Worm (Caenorhabditis elegans) whole organism, mixed stage, embryonic: ENCODE results near the gene H38K22.7.

Experiments
- M03D4.4 ChIP-seq: sonication (generic microtip); optimal IDR thresholded peaks from 2 replicates; lab custom pipeline; 2017; ENCODE audit warnings: mild to moderate bottlenecking, missing genetic modification characterization, missing compliant biosample characterization
- bed-3 ChIP-seq: fragments of 200-800 bp; sonication (Bioruptor generic); optimal IDR thresholded peaks from 3 replicates; lab custom pipeline; 2018; ENCODE audit warnings: mild to moderate bottlenecking, missing genetic modification characterization, moderate library complexity, missing compliant biosample characterization
- ceh-39 ChIP-seq: fragments of 150-350 bp; optimal IDR thresholded peaks from 2 replicates; lab custom pipeline; 2014; ENCODE audit warnings: missing biosample characterization, missing genetic modification characterization
- ceh-43 ChIP-seq: fragments of 200-800 bp; sonication (Bioruptor generic); optimal IDR thresholded peaks from 2 replicates; lab custom pipeline; 2018; ENCODE audit warnings: mild to moderate bottlenecking, missing genetic modification characterization, moderate library complexity, missing compliant biosample characterization
- ceh-83 ChIP-seq: fragments of 200-800 bp; sonication (Bioruptor generic); optimal IDR thresholded peaks from 2 replicates; lab custom pipeline; 2018; ENCODE audit warnings: mild to moderate bottlenecking, missing genetic modification characterization, missing compliant biosample characterization
- ces-1 ChIP-seq: fragments of 150-350 bp; optimal IDR thresholded peaks from 2 replicates; lab custom pipeline; 2014; ENCODE audit warnings: missing biosample characterization, missing genetic modification reagents, missing genetic modification characterization
- cnd-1 ChIP-seq: fragments of 200-800 bp; sonication (Bioruptor generic); optimal IDR thresholded peaks from 2 replicates; lab custom pipeline; 2018; ENCODE audit warnings: mild to moderate bottlenecking, missing genetic modification characterization, missing compliant biosample characterization
- drap-1 ChIP-seq: fragments of 200-800 bp; sonication (Bioruptor generic); optimal IDR thresholded peaks from 3 replicates; lab custom pipeline; 2018; ENCODE audit warnings: mild to moderate bottlenecking, missing genetic modification characterization, missing compliant biosample characterization
- elt-1 ChIP-seq: sonication (generic microtip); optimal IDR thresholded peaks from 2 replicates; lab custom pipeline; 2017; ENCODE audit warnings: missing genetic modification characterization, mild to moderate bottlenecking, missing compliant biosample characterization, antibody characterized with exemption, moderate library complexity, borderline replicate concordance; ENCODE audit not compliant: insufficient read depth
- flh-1 ChIP-seq: fragments of 200-800 bp; sonication (Bioruptor generic); optimal IDR thresholded peaks from 2 replicates; lab custom pipeline; 2018; ENCODE audit warnings: mild to moderate bottlenecking, missing genetic modification characterization, moderate library complexity, missing compliant biosample characterization
- ham-2 ChIP-seq: fragments of 200-800 bp; sonication (Bioruptor generic); optimal IDR thresholded peaks from 2 replicates; lab custom pipeline; 2018; ENCODE audit warnings: mild to moderate bottlenecking, missing genetic modification characterization, missing compliant biosample characterization
- lin-13 ChIP-seq: fragments of 150-350 bp; optimal IDR thresholded peaks from 2 replicates; lab custom pipeline; 2014; ENCODE audit warnings: missing biosample characterization, missing genetic modification characterization
- lin-32 ChIP-seq: fragments of 200-800 bp; sonication (Bioruptor generic); optimal IDR thresholded peaks from 2 replicates; lab custom pipeline; 2018; ENCODE audit warnings: mild to moderate bottlenecking, missing genetic modification characterization, missing compliant biosample characterization
- lsy-2 ChIP-seq: fragments of 150-350 bp; optimal IDR thresholded peaks from 2 replicates; lab custom pipeline; 2014; ENCODE audit warnings: missing biosample characterization, missing genetic modification characterization
- mab-5 ChIP-seq: fragments of 150-350 bp; optimal IDR thresholded peaks from 2 replicates; lab custom pipeline; 2014; ENCODE audit warnings: missing biosample characterization, missing genetic modification characterization
- mep-1 ChIP-seq: fragments of 150-350 bp; optimal IDR thresholded peaks from 2 replicates; lab custom pipeline; 2017; ENCODE audit warnings: missing biosample characterization, missing genetic modification reagents, missing genetic modification characterization, inconsistent platforms
- mls-2 ChIP-seq: sonication (generic microtip); optimal IDR thresholded peaks from 2 replicates; lab custom pipeline; 2016; ENCODE audit warnings: mild to moderate bottlenecking, missing genetic modification characterization, moderate library complexity, missing compliant biosample characterization
- nhr-12 ChIP-seq: fragments of 150-350 bp; optimal IDR thresholded peaks from 2 replicates; lab custom pipeline; 2014; ENCODE audit warnings: missing biosample characterization, missing genetic modification characterization
- nhr-2 ChIP-seq: fragments of 150-350 bp; optimal IDR thresholded peaks from 2 replicates; lab custom pipeline; 2014; ENCODE audit warnings: missing biosample characterization, missing genetic modification characterization
- nhr-28 ChIP-seq: fragments of 150-350 bp; optimal IDR thresholded peaks from 2 replicates; lab custom pipeline; 2014; ENCODE audit warnings: missing biosample characterization, missing genetic modification characterization
- nhr-76 ChIP-seq: sonication (generic microtip); optimal IDR thresholded peaks from 2 replicates; lab custom pipeline; 2017; ENCODE audit warnings: missing biosample characterization, missing genetic modification characterization
- pha-4 ChIP-seq: fragments of 150-350 bp; optimal IDR thresholded peaks from 2 replicates; lab custom pipeline; 2018; ENCODE audit warnings: missing biosample characterization, missing genetic modification reagents, missing genetic modification characterization
- sem-2 ChIP-seq: fragments of 200-800 bp; sonication (Bioruptor generic); optimal IDR thresholded peaks from 2 replicates; lab custom pipeline; 2018; ENCODE audit warnings: mild to moderate bottlenecking, missing genetic modification characterization, missing compliant biosample characterization
- snpc-4 ChIP-seq: fragments of 150-350 bp; optimal IDR thresholded peaks from 2 replicates; lab custom pipeline; 2014; ENCODE audit warnings: missing biosample characterization, missing genetic modification characterization
- tbx-8 ChIP-seq: fragments of 200-800 bp; sonication (Bioruptor generic); optimal IDR thresholded peaks from 2 replicates; lab custom pipeline; 2018; ENCODE audit warnings: mild to moderate bottlenecking, missing genetic modification characterization, moderate library complexity, missing compliant biosample characterization
- unc-120 ChIP-seq: sonication (generic microtip); optimal IDR thresholded peaks from 2 replicates; lab custom pipeline; 2017; ENCODE audit warnings: missing genetic modification characterization, missing compliant biosample characterization; ENCODE audit not compliant: poor library complexity, severe bottlenecking
- unc-39 ChIP-seq: fragments of 150-350 bp; optimal IDR thresholded peaks from 2 replicates; lab custom pipeline; 2014; ENCODE audit warnings: missing biosample characterization, missing genetic modification characterization
- unc-62 ChIP-seq: fragments of 150-350 bp; optimal IDR thresholded peaks from 2 replicates; lab custom pipeline; 2014; ENCODE audit warnings: missing biosample characterization, missing genetic modification reagents, missing genetic modification characterization
- zip-8 ChIP-seq: fragments of 150-350 bp; optimal IDR thresholded peaks from 2 replicates; lab custom pipeline; 2014; ENCODE audit warnings: missing biosample characterization, missing genetic modification characterization
- ztf-11 ChIP-seq: fragments of 150-350 bp; optimal IDR thresholded peaks from 2 replicates; lab custom pipeline; 2014; ENCODE audit warnings: missing biosample characterization, missing genetic modification characterization

H38K22.7 gene

ce11 chrIII:4284732-4285165, 36.8 kb upstream of the H38K22.7 start:
- no peak for TF ChIP-seq tbx-8 (GFP tag; lab: Kevin White, UChicago)
- TF ChIP-seq nhr-2 (tag; lab: Kevin White, UChicago), result no peak
- no peak for TF ChIP-seq lsy-2 (tag; lab: Kevin White, UChicago)
- peak; percentile 8 for TF ChIP-seq cnd-1 (tag; lab: Kevin White, UChicago)

ce11 chrIII:4287379-4287778, 34.1 kb upstream of the H38K22.7 start, which contains the start of gene R10E4.3:
TSS of gene R10E4.3 (minus strand) at chrIII:4287479.
- TF ChIP-seq pha-4 (tag; lab: Kevin White, UChicago), result no peak
- no peak for TF ChIP-seq sem-2 (GFP tag; lab: Kevin White, UChicago)
- no peak for TF ChIP-seq ceh-39 (tag; lab: Kevin White, UChicago)
- TF ChIP-seq ces-1 (GFP tag; lab: Kevin White, UChicago), result no peak
- TF ChIP-seq ztf-11 (tag; lab: Kevin White, UChicago), result no peak
- TF ChIP-seq M03D4.4 (tag; lab: Kevin White, UChicago), result no peak
- TF ChIP-seq lin-32, result no peak
- no peak for TF ChIP-seq nhr-76 (tag; lab: Kevin White, UChicago)
- no peak for TF ChIP-seq cnd-1 (tag; lab: Kevin White, UChicago)
- no peak for TF ChIP-seq mls-2 (tag; lab: Kevin White, UChicago)
- TF ChIP-seq drap-1, result no peak
- no peak for TF ChIP-seq lsy-2 (tag; lab: Kevin White, UChicago)
- TF ChIP-seq mab-5, result no peak
- no peak for TF ChIP-seq ham-2 (GFP tag; lab: Kevin White, UChicago)
- TF ChIP-seq unc-120 (tag; lab: Kevin White, UChicago), result no peak
- no peak for TF ChIP-seq mep-1 (tag; lab: Kevin White, UChicago)
- TF ChIP-seq nhr-12 (tag; lab: Kevin White, UChicago), result no peak

DNA sequence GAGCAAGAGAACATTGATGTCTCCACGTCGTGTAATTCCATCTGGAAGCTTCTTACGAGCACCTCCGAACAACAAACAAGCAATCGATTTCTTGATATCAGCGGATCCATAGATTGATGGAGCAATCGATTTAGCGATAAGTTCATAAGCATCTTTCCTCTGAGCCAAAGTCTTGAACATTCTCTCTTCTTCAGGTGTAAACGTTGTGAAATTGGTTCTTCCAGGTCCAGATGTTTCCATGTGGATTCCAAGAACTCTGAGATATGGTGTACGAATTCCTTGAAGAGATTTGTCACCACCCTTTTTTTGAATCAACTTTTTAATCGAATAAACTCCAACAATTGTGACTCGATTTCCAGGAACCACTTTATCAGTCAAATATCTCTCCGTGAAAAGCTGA, 31.5 kb upstream of the H38K22.7 start:
- no peak for TF ChIP-seq drap-1
- TF ChIP-seq sem-2 (GFP tag; lab: Kevin White, UChicago), result no peak
- no peak for TF ChIP-seq nhr-12 (tag; lab: Kevin White, UChicago)

DNA sequence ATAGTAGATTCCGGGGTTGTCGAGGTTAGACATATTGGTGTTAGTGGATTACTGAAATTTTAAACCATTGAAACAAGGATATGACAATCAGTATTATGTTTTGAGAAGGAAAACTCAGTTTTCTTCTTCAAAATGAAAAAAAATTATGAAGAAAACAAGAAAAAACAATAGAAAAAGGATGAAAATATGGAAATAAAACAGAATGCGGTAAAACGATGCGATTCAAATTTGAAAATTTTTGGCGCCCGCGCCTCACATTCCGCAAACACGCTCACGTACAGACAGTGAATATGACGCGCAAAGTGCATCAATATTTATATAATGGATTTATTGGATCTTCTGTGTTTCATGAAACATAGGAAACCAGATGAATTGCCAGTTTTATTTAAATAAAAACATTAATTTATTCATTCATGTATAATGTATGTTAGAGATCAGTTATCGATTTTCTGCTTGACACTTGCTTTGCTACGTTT, 30.2 kb upstream of the H38K22.7 start, which contains the start of gene mcm-5:
TSS of gene mcm-5 (minus strand) at position 51 of the 476 bp plus-strand sequence.
- TF ChIP-seq ceh-39 (tag; lab: Kevin White, UChicago) (peak; percentile 22), M03D4.4 (tag; lab: Kevin White, UChicago) (no peak), elt-1 (no peak), ztf-11 (tag; lab: Kevin White, UChicago) (no peak), ceh-83 (GFP tag; lab: Kevin White, UChicago) (no peak), bed-3 (GFP tag; lab: Kevin White, UChicago) (no peak), ces-1 (GFP tag; lab: Kevin White, UChicago) (peak; percentile 56), lsy-2 (tag; lab: Kevin White, UChicago) (peak; percentile 30), unc-120 (tag; lab: Kevin White, UChicago) (no peak), mep-1 (tag; lab: Kevin White, UChicago) (peak; percentile 67), mls-2 (tag; lab: Kevin White, UChicago) (no peak)

- no peak for TF ChIP-seq nhr-28
- peak; percentile 88 for TF ChIP-seq zip-8 (tag; lab: Kevin White, UChicago)
These were observed 28.4 kb upstream of the H38K22.7 start, which contains the start of gene R10E4.6 for ce11 chrIII:4293108-4293507. TSS of gene R10E4.6 (plus strand) at chrIII:4293408.

ce11 chrIII:4294153-4294862, 27.2 kb upstream of the H38K22.7 start, which contains the start of the genes nth-1 and R10E4.7:
TSS of gene nth-1 (minus strand) at chrIII:4294253.
TSS of gene R10E4.7 (plus strand) at chrIII:4294812.
- TF ChIP-seq pha-4 (tag; lab: Kevin White, UChicago) (no peak), snpc-4 (tag; lab: Kevin White, UChicago) (no peak), flh-1 (no peak), lin-13 (tag; lab: Kevin White, UChicago) (no peak), sem-2 (GFP tag; lab: Kevin White, UChicago) (no peak), nhr-76 (tag; lab: Kevin White, UChicago) (no peak), unc-62 (GFP tag; lab: Kevin White, UChicago) (no peak), nhr-2 (tag; lab: Kevin White, UChicago) (no peak), mep-1 (tag; lab: Kevin White, UChicago) (no peak), mab-5 (no peak), unc-39 (tag; lab: Kevin White, UChicago) (no peak), nhr-12 (tag; lab: Kevin White, UChicago) (no peak), ztf-11 (tag; lab: Kevin White, UChicago) (no peak), bed-3 (GFP tag; lab: Kevin White, UChicago) (no peak), nhr-28 (no peak), lsy-2 (tag; lab: Kevin White, UChicago) (no peak), ceh-43 (no peak), mls-2 (tag; lab: Kevin White, UChicago) (no peak), ham-2 (GFP tag; lab: Kevin White, UChicago) (no peak)
